Fruit fly (Drosophila melanogaster) whole organism, wandering third instar larva: Measurements from ENCODE around the gene TrpRS.

Experiments used
- GATAd ChIP-seq: sonication (Bioruptor generic); optimal IDR thresholded peaks from 2 replicates; lab custom pipeline; 2016; ENCODE audit warnings: missing biosample characterization, missing genetic modification characterization
- Jra ChIP-seq: sonication (Bioruptor generic); optimal IDR thresholded peaks from 2 replicates; lab custom pipeline; 2016; ENCODE audit warnings: missing biosample characterization, missing genetic modification characterization
- OdsH ChIP-seq: fragments of 200-800 bp; sonication (Bioruptor generic); optimal IDR thresholded peaks from 2 replicates; lab custom pipeline; 2016; ENCODE audit warnings: missing biosample characterization, mild to moderate bottlenecking, missing genetic modification characterization
- Rel ChIP-seq, 2 experiments: fragments of 200-800 bp; sonication (Bioruptor generic) in 1 of 2; optimal IDR thresholded peaks; 2 replicates in 1 of 2; 3 replicates in 1 of 2; lab custom pipeline; 2016 to 2019; ENCODE audit warnings: mild to moderate bottlenecking in 2 of 2, missing biosample characterization in 2 of 2, missing genetic modification characterization in 2 of 2, moderate library complexity in 1 of 2
- pan ChIP-seq: fragments of >200 bp; optimal IDR thresholded peaks from 2 replicates; lab custom pipeline; 2017
- psq ChIP-seq: fragments of 200-800 bp; sonication (Bioruptor generic); optimal IDR thresholded peaks from 3 replicates; lab custom pipeline; 2017; ENCODE audit warnings: missing biosample characterization, mild to moderate bottlenecking, missing genetic modification characterization, moderate library complexity

DNA sequence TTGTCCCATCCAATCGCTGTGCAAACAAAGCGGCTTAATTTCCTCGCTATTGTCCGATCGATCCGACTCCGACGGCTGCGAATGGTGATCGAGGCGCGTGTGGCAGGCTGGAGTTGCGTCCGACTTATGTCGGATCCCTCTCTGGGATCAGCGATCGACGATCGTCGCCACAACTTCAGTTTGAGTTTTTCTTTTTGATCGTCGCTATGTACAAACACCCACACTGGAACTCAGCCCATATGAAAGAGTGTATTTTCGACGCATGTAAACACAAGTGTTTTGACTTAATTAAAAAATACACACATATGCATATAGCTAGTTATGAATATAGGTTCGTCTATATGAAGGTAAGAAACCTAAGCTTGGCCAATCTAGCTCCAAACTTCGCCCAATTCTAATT, 2.7 kb downstream of the TrpRS start, which contains the start of gene sage:
- TF ChIP-seq pan (lab: Kevin White, UChicago) (no peak), OdsH (no peak), Rel (GFP tag; optimal IDR thresholded peaks at IDR 0.05; lab: Kevin White, UChicago) (no peak), Rel (tag; optimal IDR thresholded peaks at IDR 0.05; lab: Kevin White, UChicago) (no peak), Jra (no peak), GATAd (GFP tag; lab: Kevin White, UChicago) (no peak), psq (GFP tag; lab: Kevin White, UChicago) (no peak)
